Fruit fly (Drosophila melanogaster): Measurements from ENCODE around the gene MED17.

Gene MED17

dm6 chr3R:18228713-18229222 is 39.9 kb downstream of the MED17 start:
- 0 out of 3 replicates have a peak, but pooled peaks have one; percentile 13 for TF ChIP-seq Mrtf (GFP tag; IDR thresholded peaks at IDR 0.05)
- TF ChIP-seq slbo (GFP tag; IDR thresholded peaks at IDR 0.05) = peak; percentile 24; the same call in 1 of the 2 replicates
- no peak for TF ChIP-seq CG8388 (GFP tag; optimal IDR thresholded peaks at IDR 0.05)
- TF ChIP-seq NC2α (GFP tag; optimal IDR thresholded peaks at IDR 0.05) = no peak
- no peak for TF ChIP-seq fu2 (GFP tag; optimal IDR thresholded peaks at IDR 0.05)
- 0 out of 2 replicates have a peak, but pooled peaks have one; percentile 17 for TF ChIP-seq Drgx (GFP tag; IDR thresholded peaks at IDR 0.05)
- no peak for TF ChIP-seq CG2678 (tag; optimal IDR thresholded peaks at IDR 0.05)
- no peak for TF ChIP-seq ken (GFP tag; IDR thresholded peaks at IDR 0.05)
- no peak for TF ChIP-seq Dip3 (GFP tag; optimal IDR thresholded peaks at IDR 0.05)
- TF ChIP-seq CG32532 (GFP tag; IDR thresholded peaks at IDR 0.05) = peak; percentile 58; the same call in 1 of the 2 replicates
- no peak for TF ChIP-seq CG2116 (GFP tag; optimal IDR thresholded peaks at IDR 0.05)
- TF ChIP-seq row (GFP tag; IDR thresholded peaks at IDR 0.05) = peak; percentile 43; the same call in 1 of the 3 replicates
- no peak for TF ChIP-seq Gsc (GFP tag; IDR thresholded peaks at IDR 0.05)
- peak; percentile 45; the same call in 1 of the 2 replicates for TF ChIP-seq Atf6 (GFP tag; IDR thresholded peaks at IDR 0.05)
- TF ChIP-seq her (GFP tag; optimal IDR thresholded peaks at IDR 0.05) = no peak
- no peak for TF ChIP-seq CG17186 (GFP tag; optimal IDR thresholded peaks at IDR 0.05)
- 0 out of 2 replicates have a peak, but pooled peaks have one; percentile 28 for TF ChIP-seq ttk (GFP tag; IDR thresholded peaks at IDR 0.05)
- no peak for TF ChIP-seq BtbVII (GFP tag; optimal IDR thresholded peaks at IDR 0.05)
- no peak for TF ChIP-seq CG13296 (GFP tag; optimal IDR thresholded peaks at IDR 0.05)
- no peak for TF ChIP-seq CG18619 (GFP tag; optimal IDR thresholded peaks at IDR 0.05)
- peak; percentile 35 for TF ChIP-seq CG2120 (GFP tag; optimal IDR thresholded peaks at IDR 0.05)
- TF ChIP-seq otp (GFP tag; IDR thresholded peaks at IDR 0.05) = 0 out of 3 replicates have a peak, but pooled peaks have one; percentile 51
- TF ChIP-seq Xrp1 (GFP tag; IDR thresholded peaks at IDR 0.05) = 0 out of 2 replicates have a peak, but pooled peaks have one; percentile 18
- TF ChIP-seq gcm (GFP tag; optimal IDR thresholded peaks at IDR 0.05) = peak; percentile 70
- no peak for TF ChIP-seq slou (GFP tag; optimal IDR thresholded peaks at IDR 0.05)
- no peak for TF ChIP-seq peb (GFP tag; IDR thresholded peaks at IDR 0.05)
- no peak for TF ChIP-seq pum (GFP tag; optimal IDR thresholded peaks at IDR 0.05)
- TF ChIP-seq repo (GFP tag; optimal IDR thresholded peaks at IDR 0.05) = peak; percentile 91
- no peak for TF ChIP-seq ftz-f1 (GFP tag; optimal IDR thresholded peaks at IDR 0.05)
- TF ChIP-seq CG9876 (GFP tag; optimal IDR thresholded peaks at IDR 0.05) = no peak
- no peak for TF ChIP-seq eyg (GFP tag; optimal IDR thresholded peaks at IDR 0.05)
- peak; percentile 56 for TF ChIP-seq Med (GFP tag)
- no peak for TF ChIP-seq Eip74EF (GFP tag; optimal IDR thresholded peaks at IDR 0.05)
- TF ChIP-seq chm (GFP tag; IDR thresholded peaks at IDR 0.05) = peak; percentile 10; the same call in 1 of the 2 replicates
- TF ChIP-seq E2f1 (GFP tag; IDR thresholded peaks at IDR 0.05) = no peak
- TF ChIP-seq sisA (GFP tag; IDR thresholded peaks at IDR 0.05) = 0 out of 2 replicates have a peak, but pooled peaks have one; percentile 15
- no peak for TF ChIP-seq grn (GFP tag; optimal IDR thresholded peaks at IDR 0.05)
- no peak for TF ChIP-seq unpg (GFP tag; optimal IDR thresholded peaks at IDR 0.05)
- no peak for TF ChIP-seq klu (GFP tag; IDR thresholded peaks at IDR 0.05)
- no peak for TF ChIP-seq Ssrp (tag; optimal IDR thresholded peaks at IDR 0.05)
- TF ChIP-seq fd3F (GFP tag; optimal IDR thresholded peaks at IDR 0.05) = no peak
- TF ChIP-seq usp (GFP tag; optimal IDR thresholded peaks at IDR 0.05) = no peak
- no peak for TF ChIP-seq Ets97D (GFP tag; optimal IDR thresholded peaks at IDR 0.05)
- TF ChIP-seq CG6175 (GFP tag; IDR thresholded peaks at IDR 0.05) = no peak
- TF ChIP-seq z (GFP tag; IDR thresholded peaks at IDR 0.05) = no peak
- peak; percentile 31; the same call in 1 of the 2 replicates for TF ChIP-seq Rfx (GFP tag; IDR thresholded peaks at IDR 0.05)
- TF ChIP-seq CTCF (GFP tag; optimal IDR thresholded peaks at IDR 0.05) = no peak
- TF ChIP-seq CG10543 (GFP tag; optimal IDR thresholded peaks at IDR 0.05) = peak; percentile 19
- 0 out of 2 replicates have a peak, but pooled peaks have one; percentile 13 for TF ChIP-seq CG17328 (GFP tag; IDR thresholded peaks at IDR 0.05)
- TF ChIP-seq seq (GFP tag; IDR thresholded peaks at IDR 0.05) = no peak
- TF ChIP-seq CG30020 (tag; optimal IDR thresholded peaks at IDR 0.05) = no peak
- no peak for TF ChIP-seq CG13287 (GFP tag; IDR thresholded peaks at IDR 0.05; ENCODE audit: partially characterized antibody)
